Fruit fly (Drosophila melanogaster): ENCODE data around the gene TotF.
A peak's percentile ranks its signal among the peaks of the same experiment; 100 is the strongest.

Gene TotF

DNA sequence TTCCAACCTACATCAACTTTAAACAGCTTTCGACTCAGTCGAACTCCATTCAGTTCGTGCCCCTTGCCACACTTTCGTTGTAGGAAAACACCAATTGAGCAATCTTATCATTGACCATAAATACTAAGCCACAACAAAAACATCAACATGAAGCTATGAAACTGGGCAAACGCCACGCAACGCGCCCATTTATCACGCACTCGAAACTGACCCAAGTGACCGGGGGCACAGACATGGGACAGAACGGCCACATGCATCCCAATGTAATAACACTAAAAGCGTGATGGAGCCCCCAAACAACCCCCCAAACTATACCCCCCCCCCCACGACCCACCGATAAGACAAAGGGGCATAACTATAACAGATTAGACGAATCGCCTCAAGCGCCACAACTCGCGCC, 20.3 kb upstream of the TotF start:
- no peak for TF ChIP-seq OdsH (GFP tag; optimal IDR thresholded peaks at IDR 0.05)
- TF ChIP-seq fru (GFP tag; optimal IDR thresholded peaks at IDR 0.05) = no peak
- TF ChIP-seq CrebA (GFP tag; optimal IDR thresholded peaks at IDR 0.05; ENCODE audit: borderline replicate concordance) = no peak
- TF ChIP-seq sv (GFP tag; optimal IDR thresholded peaks at IDR 0.05) = no peak
- TF ChIP-seq Rel (GFP tag; optimal IDR thresholded peaks at IDR 0.05) = no peak
- no peak for TF ChIP-seq Rel (tag; optimal IDR thresholded peaks at IDR 0.05)
- TF ChIP-seq jim (GFP tag; optimal IDR thresholded peaks at IDR 0.05) = no peak
- no peak for TF ChIP-seq HLH106 (tag; optimal IDR thresholded peaks at IDR 0.05)
- TF ChIP-seq GATAd (GFP tag; optimal IDR thresholded peaks at IDR 0.05) = no peak
- no peak for TF ChIP-seq h (GFP tag; optimal IDR thresholded peaks at IDR 0.05)
- TF ChIP-seq Dfd (GFP tag; optimal IDR thresholded peaks at IDR 0.05) = no peak
- TF ChIP-seq CG32264 (GFP tag; optimal IDR thresholded peaks at IDR 0.05) = no peak
- TF ChIP-seq pan (optimal IDR thresholded peaks at IDR 0.05) = no peak
- TF ChIP-seq dsf (GFP tag; optimal IDR thresholded peaks at IDR 0.05; ENCODE audit: borderline replicate concordance) = no peak
- no peak for TF ChIP-seq N (GFP tag; optimal IDR thresholded peaks at IDR 0.05)

DNA sequence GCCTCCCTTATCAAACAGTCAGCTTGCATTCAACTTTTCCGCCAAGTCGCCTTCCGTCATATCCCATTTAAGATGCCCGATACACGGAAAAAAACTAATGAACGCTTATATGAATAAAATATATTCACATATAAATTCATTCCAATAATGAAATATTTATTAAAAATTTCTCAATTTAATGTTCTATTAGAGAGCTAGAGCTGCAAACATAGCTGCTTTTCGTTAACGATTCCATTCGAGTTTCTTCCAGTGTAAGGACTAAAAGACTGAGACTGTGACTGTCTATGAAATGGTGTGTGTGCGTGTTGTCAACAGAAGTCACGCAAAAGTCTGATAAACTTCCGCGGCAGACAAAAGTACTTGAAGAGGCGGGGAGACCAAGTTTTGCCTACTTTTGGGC, 17.9 kb upstream of the TotF start:
- TF ChIP-seq sage (GFP tag; optimal IDR thresholded peaks at IDR 0.05) = no peak
- TF ChIP-seq foxo (GFP tag; optimal IDR thresholded peaks at IDR 0.05) = peak in 1 of 2 experiments; percentile 9
- peak; percentile 1 for TF ChIP-seq h (GFP tag; optimal IDR thresholded peaks at IDR 0.05)

DNA sequence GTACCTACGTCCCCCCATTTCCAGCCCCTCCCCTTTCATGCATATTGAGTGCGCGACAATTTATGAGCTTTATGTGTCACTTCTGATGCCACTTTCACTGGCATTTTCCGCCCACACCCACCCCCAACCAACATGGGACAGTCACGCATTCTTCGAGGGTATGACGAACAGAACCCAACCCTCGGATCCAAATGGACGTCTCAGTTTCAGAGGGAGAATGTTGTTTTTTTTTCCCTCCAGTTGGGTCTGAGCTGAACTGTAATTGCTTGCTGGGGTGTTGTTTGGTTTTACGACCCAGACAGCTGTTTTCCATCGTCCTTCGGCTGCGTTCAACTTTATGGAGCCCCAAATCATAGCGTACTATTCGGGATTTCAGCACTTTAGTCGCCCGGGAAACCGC, 11.6 kb upstream of the TotF start:
- no peak for TF ChIP-seq Hr78 (GFP tag; optimal IDR thresholded peaks at IDR 0.05)
- TF ChIP-seq sv (GFP tag; optimal IDR thresholded peaks at IDR 0.05) = no peak
- TF ChIP-seq Jra (GFP tag; optimal IDR thresholded peaks at IDR 0.05) = no peak
- no peak for TF ChIP-seq tai (GFP tag; optimal IDR thresholded peaks at IDR 0.05)
- no peak for TF ChIP-seq lola (GFP tag; optimal IDR thresholded peaks at IDR 0.05)
- TF ChIP-seq br (GFP tag; optimal IDR thresholded peaks at IDR 0.05) = no peak
- TF ChIP-seq ey (GFP tag; optimal IDR thresholded peaks at IDR 0.05) = no peak

DNA sequence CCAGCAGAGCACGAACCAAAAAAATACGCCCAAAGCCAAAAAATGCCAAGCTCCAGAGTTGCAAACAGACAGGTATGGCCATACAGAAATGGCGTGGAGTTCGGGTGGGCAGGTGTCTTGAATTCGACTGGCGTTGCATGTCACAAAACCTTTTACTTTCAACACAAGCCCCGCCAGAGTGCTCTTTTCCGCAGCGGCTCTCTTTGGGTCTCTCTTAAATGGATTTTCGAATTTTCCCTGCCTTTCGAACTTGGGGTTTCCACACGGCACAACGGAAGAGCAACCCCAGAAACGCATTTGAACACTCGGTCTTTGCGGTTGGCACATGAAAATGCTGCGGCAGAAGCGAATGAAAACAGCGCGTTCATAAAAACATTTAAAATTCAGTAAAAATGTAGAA, 5.7 kb upstream of the TotF start:
- no peak for TF ChIP-seq fru (GFP tag; optimal IDR thresholded peaks at IDR 0.05)
- no peak for TF ChIP-seq N (GFP tag; optimal IDR thresholded peaks at IDR 0.05)
- TF ChIP-seq Dif (GFP tag; optimal IDR thresholded peaks at IDR 0.05; ENCODE audit: partially characterized antibody) = no peak
- no peak for TF ChIP-seq br (GFP tag; optimal IDR thresholded peaks at IDR 0.05)
- no peak for TF ChIP-seq Hr83 (GFP tag; optimal IDR thresholded peaks at IDR 0.05; ENCODE audit: poor library complexity, severe bottlenecking)
- no peak for TF ChIP-seq usp (GFP tag; optimal IDR thresholded peaks at IDR 0.05)
- no peak for TF ChIP-seq Sp1 (GFP tag; optimal IDR thresholded peaks at IDR 0.05)
- no peak for TF ChIP-seq h (GFP tag; optimal IDR thresholded peaks at IDR 0.05)
- no peak for TF ChIP-seq Abd-B (GFP tag; optimal IDR thresholded peaks at IDR 0.05)
- no peak for TF ChIP-seq ey (GFP tag; optimal IDR thresholded peaks at IDR 0.05)
- TF ChIP-seq pan (optimal IDR thresholded peaks at IDR 0.05) = no peak
- TF ChIP-seq Mio (GFP tag; optimal IDR thresholded peaks at IDR 0.05) = no peak
- no peak for TF ChIP-seq rgr (GFP tag; optimal IDR thresholded peaks at IDR 0.05)
- no peak for TF ChIP-seq sv (GFP tag; optimal IDR thresholded peaks at IDR 0.05)
- no peak for TF ChIP-seq Jra (GFP tag; optimal IDR thresholded peaks at IDR 0.05)

DNA sequence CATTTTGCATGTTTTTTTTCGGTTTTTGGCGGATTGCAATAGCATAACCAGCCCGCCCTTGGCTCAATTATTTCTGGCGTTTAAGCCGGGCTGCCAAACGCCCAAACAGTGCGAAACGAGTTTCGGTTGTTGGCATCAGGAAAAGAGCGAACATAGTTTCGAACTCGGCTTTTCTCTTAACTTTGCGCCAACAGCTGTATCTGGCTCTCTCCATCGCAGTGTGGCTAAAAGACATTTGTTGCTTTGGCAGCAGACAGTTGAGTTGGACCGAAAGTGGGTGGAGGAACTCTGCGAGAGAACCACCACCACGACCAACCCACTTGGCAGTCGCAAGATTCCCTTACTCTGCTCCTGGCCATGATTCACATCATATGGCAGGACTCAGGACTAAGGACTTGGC, 4.8 kb upstream of the TotF start:
- no peak for TF ChIP-seq foxo (GFP tag; optimal IDR thresholded peaks at IDR 0.05)
- TF ChIP-seq pan (optimal IDR thresholded peaks at IDR 0.05) = no peak
- no peak for TF ChIP-seq CrebA (GFP tag; optimal IDR thresholded peaks at IDR 0.05; ENCODE audit: borderline replicate concordance)
- no peak for TF ChIP-seq Vsx2 (GFP tag; optimal IDR thresholded peaks at IDR 0.05; ENCODE audit: partially characterized antibody)

DNA sequence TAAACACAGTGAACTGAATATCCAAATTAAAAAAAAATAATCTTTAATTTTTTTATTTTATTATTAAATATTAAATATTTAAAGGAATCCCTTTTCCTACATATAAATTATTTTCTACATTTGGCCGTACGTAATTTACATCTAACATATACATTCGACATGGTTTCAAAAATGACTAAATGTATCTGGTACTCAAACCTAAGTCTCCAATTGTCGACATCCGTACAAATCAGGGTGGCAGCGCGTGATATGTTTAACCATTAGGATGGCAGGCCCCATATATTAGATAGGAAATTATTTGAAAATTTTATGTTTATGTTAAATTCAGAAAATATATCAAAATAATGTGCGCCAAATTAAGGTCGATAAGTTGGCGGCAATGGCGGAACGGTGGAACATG, 3.0 kb upstream of the TotF start:
- TF ChIP-seq sv (GFP tag; optimal IDR thresholded peaks at IDR 0.05) (no peak), rgr (GFP tag; optimal IDR thresholded peaks at IDR 0.05) (no peak), pan (optimal IDR thresholded peaks at IDR 0.05) (no peak), Myc (optimal IDR thresholded peaks at IDR 0.05) (peak; percentile 60)
